Fruit fly (Drosophila melanogaster): ENCODE data around the gene Or35a.

Gene Or35a

DNA sequence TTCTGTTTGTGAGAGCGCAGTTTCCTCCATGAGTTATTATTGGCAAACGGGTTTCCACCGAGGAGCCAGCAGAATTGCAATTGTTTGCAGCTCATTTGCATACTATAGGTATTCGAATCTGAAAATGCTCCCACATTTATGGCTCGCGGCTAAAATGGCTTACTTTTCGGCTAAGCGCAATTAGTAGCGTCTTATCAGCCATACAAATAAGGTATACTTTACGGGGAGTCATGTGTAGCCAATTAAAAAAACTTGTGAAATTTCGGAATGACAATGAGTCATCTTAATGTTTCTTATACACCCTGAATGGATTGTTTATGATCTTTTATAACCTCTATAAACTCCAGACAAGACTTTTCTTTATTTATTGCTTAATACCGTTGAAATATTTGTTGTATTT lies 14.2 kb downstream of the Or35a start:
- TF ChIP-seq CG8159 (tag; optimal IDR thresholded peaks at IDR 0.05) (no peak), CG10348 (GFP tag; IDR thresholded peaks at IDR 0.05) (no peak), Pif1A (GFP tag; optimal IDR thresholded peaks at IDR 0.05) (no peak), CG15710 (tag; optimal IDR thresholded peaks at IDR 0.05) (no peak), gl (tag; optimal IDR thresholded peaks at IDR 0.05) (no peak)
